Fruit fly (Drosophila melanogaster): ENCODE measurements around the gene ND-49L.

dm6 chr3R:25320898-25321297, 37.2 kb upstream of the ND-49L start:
- TF ChIP-seq CG8478 (optimal IDR thresholded peaks at IDR 0.05) (no peak), CTCF (optimal IDR thresholded peaks at IDR 0.05) (no peak)

Measured in S2 (cell line).